Fruit fly (Drosophila melanogaster): ENCODE results near the gene CG32436.

CG32436 gene

dm6 chr3L:21389758-21390157, 45.9 kb downstream of the CG32436 start:
- TF ChIP-seq usp (GFP tag; optimal IDR thresholded peaks at IDR 0.05) (no peak), EcR (GFP tag; optimal IDR thresholded peaks at IDR 0.05) (no peak), Dll (optimal IDR thresholded peaks at IDR 0.05) (no peak), CG8478 (optimal IDR thresholded peaks at IDR 0.05) (no peak), pan (optimal IDR thresholded peaks at IDR 0.05) (no peak)

dm6 chr3L:21390431-21390830, 46.6 kb downstream of the CG32436 start:
- TF ChIP-seq usp (GFP tag; optimal IDR thresholded peaks at IDR 0.05) (no peak), psq (optimal IDR thresholded peaks at IDR 0.05) (no peak), CG8478 (optimal IDR thresholded peaks at IDR 0.05) (no peak), Dll (optimal IDR thresholded peaks at IDR 0.05) (no peak), EcR (GFP tag; optimal IDR thresholded peaks at IDR 0.05) (no peak)

- TF ChIP-seq Dll (optimal IDR thresholded peaks at IDR 0.05) (no peak), CG8478 (optimal IDR thresholded peaks at IDR 0.05) (no peak), EcR (GFP tag; optimal IDR thresholded peaks at IDR 0.05) (no peak), psq (optimal IDR thresholded peaks at IDR 0.05) (no peak), usp (GFP tag; optimal IDR thresholded peaks at IDR 0.05) (no peak)
Observed at dm6 chr3L:21398156-21398555, 54.3 kb downstream of the CG32436 start.

- TF ChIP-seq Dll (optimal IDR thresholded peaks at IDR 0.05) (no peak), CG8478 (optimal IDR thresholded peaks at IDR 0.05) (no peak), EcR (GFP tag; optimal IDR thresholded peaks at IDR 0.05) (no peak)
Observed at dm6 chr3L:21400206-21400605, 56.4 kb downstream of the CG32436 start.

- TF ChIP-seq pan (optimal IDR thresholded peaks at IDR 0.05), result no peak
- no peak for TF ChIP-seq Dll (optimal IDR thresholded peaks at IDR 0.05)
- no peak for TF ChIP-seq CG8478 (optimal IDR thresholded peaks at IDR 0.05)
- TF ChIP-seq usp (GFP tag; optimal IDR thresholded peaks at IDR 0.05), result no peak
- no peak for TF ChIP-seq EcR (GFP tag; optimal IDR thresholded peaks at IDR 0.05)
- TF ChIP-seq psq (optimal IDR thresholded peaks at IDR 0.05), result no peak
Observed at dm6 chr3L:21402552-21402951, 58.7 kb downstream of the CG32436 start.
